Worm (Caenorhabditis elegans) whole organism, late embryonic: Measurements from ENCODE around the gene T24C12.1.

Experiments used
- ama-1 ChIP-seq: fragments of 150-350 bp; optimal IDR thresholded peaks from 2 replicates; lab custom pipeline; 2014
- ceh-31 ChIP-seq: sonication (generic microtip); optimal IDR thresholded peaks from 2 replicates; lab custom pipeline; 2016; ENCODE audit warnings: missing genetic modification characterization, missing compliant biosample characterization
- ceh-9 ChIP-seq: sonication (generic microtip); optimal IDR thresholded peaks from 2 replicates; lab custom pipeline; 2016; ENCODE audit warnings: mild to moderate bottlenecking, missing genetic modification characterization, inconsistent platforms, missing compliant biosample characterization
- dve-1 ChIP-seq: sonication (generic microtip); optimal IDR thresholded peaks from 2 replicates; lab custom pipeline; 2017; ENCODE audit warnings: antibody characterized with exemption, mild to moderate bottlenecking, missing genetic modification characterization, missing compliant biosample characterization
- hlh-13 ChIP-seq: fragments of 200-800 bp; sonication (Bioruptor generic); optimal IDR thresholded peaks from 2 replicates; lab custom pipeline; 2018; ENCODE audit warnings: mild to moderate bottlenecking, missing genetic modification characterization, missing compliant biosample characterization
- nhr-11 ChIP-seq: fragments of 150-350 bp; optimal IDR thresholded peaks from 2 replicates; lab custom pipeline; 2014; ENCODE audit warnings: missing biosample characterization, missing genetic modification characterization
- pha-4 ChIP-seq: fragments of 150-350 bp; optimal IDR thresholded peaks from 2 replicates; lab custom pipeline; 2018; ENCODE audit warnings: missing biosample characterization, missing genetic modification reagents, missing genetic modification characterization
- sox-2 ChIP-seq: fragments of 200-800 bp; sonication (Bioruptor generic); IDR thresholded peaks from 2 replicates; pipeline ENCODE4 v1.3.6; 2022; ENCODE audit warnings: missing genetic modification reagents, missing genetic modification characterization, missing compliant biosample characterization

ce11 chrX:2150006-2150405, 49.2 kb upstream of the T24C12.1 start, which contains the start of gene npax-2:
- TF ChIP-seq pha-4 (tag; lab: Kevin White, UChicago) (no peak), ceh-31 (tag; lab: Kevin White, UChicago) (no peak), ama-1 (lab: Kevin White, UChicago) (no peak), ceh-9 (tag; lab: Kevin White, UChicago) (no peak), hlh-13 (GFP tag; lab: Kevin White, UChicago) (no peak), nhr-11 (tag; lab: Kevin White, UChicago) (no peak), sox-2 (GFP tag; lab: Robert Waterston, UW) (no peak), dve-1 (tag; lab: Kevin White, UChicago) (no peak)
